Fruit fly (Drosophila melanogaster): ENCODE results near the gene Mvb12.

Gene Mvb12

dm6 chrX:18085470-18085797 lies 15.7 kb downstream of the Mvb12 start, which contains the start of gene Ada3 (continued):
- TF ChIP-seq CG8319 (GFP tag; optimal IDR thresholded peaks at IDR 0.05) (peak; percentile 64), fd85E (GFP tag; optimal IDR thresholded peaks at IDR 0.05) (peak; percentile 55), CG6808 (GFP tag; optimal IDR thresholded peaks at IDR 0.05) (peak; percentile 61), Eip75B (GFP tag; optimal IDR thresholded peaks at IDR 0.05) (peak; percentile 80), dsx (GFP tag; optimal IDR thresholded peaks at IDR 0.05; ENCODE audit: poor library complexity, severe bottlenecking) (peak; percentile 46), CG6163 (GFP tag; IDR thresholded peaks at IDR 0.05) (peak; percentile 74), CG10669 (GFP tag; optimal IDR thresholded peaks at IDR 0.05) (peak; percentile 74), CG31627 (GFP tag; optimal IDR thresholded peaks at IDR 0.05) (peak; percentile 85), CG7368 (GFP tag; optimal IDR thresholded peaks at IDR 0.05) (peak; percentile 70), acj6 (GFP tag; optimal IDR thresholded peaks at IDR 0.05) (peak; percentile 79), CG11762 (GFP tag; optimal IDR thresholded peaks at IDR 0.05; ENCODE audit: insufficient read depth) (peak; percentile 62), CG3919 (GFP tag; optimal IDR thresholded peaks at IDR 0.05) (peak; percentile 78), Ets21C (GFP tag; optimal IDR thresholded peaks at IDR 0.05) (peak; percentile 80), Eip93F (GFP tag; optimal IDR thresholded peaks at IDR 0.05) (peak; percentile 60), fkh (GFP tag; optimal IDR thresholded peaks at IDR 0.05) (peak; percentile 44), CG8632 (GFP tag; optimal IDR thresholded peaks at IDR 0.05) (peak; percentile 57), Met (GFP tag; optimal IDR thresholded peaks at IDR 0.05) (peak; percentile 86), CG6276 (GFP tag; optimal IDR thresholded peaks at IDR 0.05) (no peak), CG11902 (GFP tag; optimal IDR thresholded peaks at IDR 0.05) (peak; percentile 69), Sox102F (GFP tag; optimal IDR thresholded peaks at IDR 0.05) (peak; percentile 65), ss (GFP tag; optimal IDR thresholded peaks at IDR 0.05) (peak; percentile 48 to 60), achi (GFP tag; optimal IDR thresholded peaks at IDR 0.05) (peak; percentile 78), dac (GFP tag; optimal IDR thresholded peaks at IDR 0.05) (peak; percentile 63), topi (GFP tag; optimal IDR thresholded peaks at IDR 0.05) (peak; percentile 78), CG9139 (GFP tag; optimal IDR thresholded peaks at IDR 0.05) (peak; percentile 49), Hr38 (GFP tag; optimal IDR thresholded peaks at IDR 0.05) (no peak), salr (GFP tag; optimal IDR thresholded peaks at IDR 0.05) (peak; percentile 47 to 55), Lpt (GFP tag; optimal IDR thresholded peaks at IDR 0.05) (peak; percentile 64), spab (GFP tag; optimal IDR thresholded peaks at IDR 0.05) (peak; percentile 26), net (GFP tag; optimal IDR thresholded peaks at IDR 0.05) (peak; percentile 56), CG8119 (GFP tag; IDR thresholded peaks at IDR 0.05) (peak; percentile 67; the same call in 1 of the 3 replicates), Blimp-1 (GFP tag; optimal IDR thresholded peaks at IDR 0.05) (peak; percentile 35), vri (GFP tag; optimal IDR thresholded peaks at IDR 0.05) (peak; percentile 69), Gug (GFP tag; IDR thresholded peaks at IDR 0.05) (0 out of 2 replicates have a peak, but pooled peaks have one; percentile 38), fd59A (GFP tag; optimal IDR thresholded peaks at IDR 0.05) (peak; percentile 66), CG11294 (GFP tag; IDR thresholded peaks at IDR 0.05) (peak; percentile 55; the same call in 1 of the 2 replicates)

- peak; percentile 45 for TF ChIP-seq svp (GFP tag)
- peak; percentile 18 for TF ChIP-seq Hr39 (GFP tag; optimal IDR thresholded peaks at IDR 0.05)
- peak; percentile 3 for TF ChIP-seq lz (GFP tag; optimal IDR thresholded peaks at IDR 0.05)
- no peak for TF ChIP-seq achi (GFP tag; optimal IDR thresholded peaks at IDR 0.05)
- no peak for TF ChIP-seq net (GFP tag; optimal IDR thresholded peaks at IDR 0.05)
- TF ChIP-seq topi (GFP tag; optimal IDR thresholded peaks at IDR 0.05), result no peak
- no peak for TF ChIP-seq Sox102F (GFP tag; optimal IDR thresholded peaks at IDR 0.05)
- TF ChIP-seq OdsH (GFP tag; optimal IDR thresholded peaks at IDR 0.05), result no peak
- TF ChIP-seq CG10669 (GFP tag; optimal IDR thresholded peaks at IDR 0.05), result peak; percentile 11
- TF ChIP-seq Eip78C (GFP tag), result peak; percentile 49
These were observed 16.3 kb downstream of the Mvb12 start for dm6 chrX:18084614-18085469.

Measured in whole organism, prepupa.